Fruit fly (Drosophila melanogaster) whole organism, embryonic: ENCODE results near the gene drm.

Experiments used
- Antp ChIP-seq: fragments of 200-800 bp; sonication (Bioruptor generic); optimal IDR thresholded peaks from 3 replicates; lab custom pipeline; 2016; ENCODE audit warnings: missing biosample characterization, missing genetic modification characterization
- Blimp-1 ChIP-seq: fragments of 200-800 bp; sonication (Bioruptor generic); optimal IDR thresholded peaks from 3 replicates; lab custom pipeline; 2018; ENCODE audit warnings: missing biosample characterization, missing genetic modification characterization, mild to moderate bottlenecking, moderate library complexity, missing genetic modification reagents
- CG10979 ChIP-seq: fragments of 200-800 bp; sonication (Bioruptor generic); optimal IDR thresholded peaks from 2 replicates; lab custom pipeline; 2018; ENCODE audit warnings: missing biosample characterization, mild to moderate bottlenecking, missing genetic modification characterization, moderate library complexity
- CG11247 ChIP-seq: fragments of 200-800 bp; sonication (Bioruptor generic); IDR thresholded peaks from 2 replicates; pipeline ENCODE4 v1.3.6; 2022; ENCODE audit warnings: missing biosample characterization, missing genetic modification characterization
- CG12942 ChIP-seq: fragments of 200-800 bp; sonication (Bioruptor generic); optimal IDR thresholded peaks from 3 replicates; lab custom pipeline; 2016; ENCODE audit warnings: missing biosample characterization, missing genetic modification characterization
- CG14710 ChIP-seq: fragments of 200-800 bp; sonication (Bioruptor generic); optimal IDR thresholded peaks from 3 replicates; lab custom pipeline; 2019; ENCODE audit warnings: missing biosample characterization, mild to moderate bottlenecking, missing genetic modification characterization, moderate library complexity
- CG15696 ChIP-seq: fragments of 200-800 bp; sonication (Bioruptor generic); optimal IDR thresholded peaks from 2 replicates; lab custom pipeline; 2019; ENCODE audit warnings: missing biosample characterization, mild to moderate bottlenecking, missing genetic modification characterization, moderate library complexity
- CG16863 ChIP-seq: fragments of 200-800 bp; sonication (Bioruptor generic); optimal IDR thresholded peaks from 3 replicates; lab custom pipeline; 2016; ENCODE audit warnings: missing biosample characterization, missing genetic modification characterization
- CG17829 ChIP-seq: fragments of 200-800 bp; optimal IDR thresholded peaks from 2 replicates; lab custom pipeline; 2019; ENCODE audit warnings: missing biosample characterization, mild to moderate bottlenecking, missing genetic modification characterization, moderate library complexity
- CG17912 ChIP-seq: fragments of 200-800 bp; sonication (Bioruptor generic); optimal IDR thresholded peaks from 2 replicates; lab custom pipeline; 2018; ENCODE audit warnings: missing biosample characterization, mild to moderate bottlenecking, missing genetic modification characterization
- CG18262 ChIP-seq: fragments of 200-800 bp; optimal IDR thresholded peaks from 3 replicates; lab custom pipeline; 2019; ENCODE audit warnings: missing biosample characterization, mild to moderate bottlenecking, missing genetic modification characterization, moderate library complexity
- CG2202 ChIP-seq: fragments of 200-800 bp; sonication (Bioruptor generic); optimal IDR thresholded peaks from 2 replicates; lab custom pipeline; 2018; ENCODE audit warnings: missing biosample characterization, mild to moderate bottlenecking, missing genetic modification characterization
- CG2712 ChIP-seq: fragments of 200-800 bp; optimal IDR thresholded peaks from 3 replicates; lab custom pipeline; 2019; ENCODE audit warnings: missing biosample characterization, mild to moderate bottlenecking, missing genetic modification characterization, moderate library complexity
- CG30403 ChIP-seq: fragments of 200-800 bp; sonication (Bioruptor generic); optimal IDR thresholded peaks from 3 replicates; lab custom pipeline; 2016; ENCODE audit warnings: missing biosample characterization, missing genetic modification characterization
- CG34224 ChIP-seq: fragments of 200-800 bp; sonication (Bioruptor generic); IDR thresholded peaks from 3 replicates; pipeline ENCODE4 v1.3.6; 2022; ENCODE audit warnings: missing biosample characterization, missing genetic modification characterization; ENCODE audit not compliant: partially characterized antibody
- CG3838 ChIP-seq: fragments of 200-800 bp; sonication (Bioruptor generic); optimal IDR thresholded peaks from 3 replicates; lab custom pipeline; 2016; ENCODE audit warnings: missing biosample characterization, missing genetic modification characterization
- CG4404 ChIP-seq: fragments of 200-800 bp; sonication (Bioruptor generic); IDR thresholded peaks from 2 replicates; pipeline ENCODE4 v1.3.6; 2022; ENCODE audit warnings: missing biosample characterization, missing genetic modification characterization
- CG6689 ChIP-seq: fragments of 200-800 bp; sonication (Bioruptor generic); IDR thresholded peaks from 2 replicates; pipeline ENCODE4 v1.3.6; 2022; ENCODE audit warnings: missing biosample characterization, missing genetic modification characterization
- CG8944 ChIP-seq: fragments of 200-800 bp; sonication (Bioruptor generic); optimal IDR thresholded peaks from 3 replicates; lab custom pipeline; 2016; ENCODE audit warnings: missing biosample characterization, missing genetic modification characterization
- Camta ChIP-seq: fragments of 200-800 bp; sonication (Bioruptor generic); optimal IDR thresholded peaks from 2 replicates; lab custom pipeline; 2016; ENCODE audit warnings: missing biosample characterization, missing genetic modification characterization
- Chrac-16 ChIP-seq: fragments of 200-800 bp; sonication (Bioruptor generic); optimal IDR thresholded peaks from 3 replicates; lab custom pipeline; 2016; ENCODE audit warnings: missing biosample characterization, missing genetic modification characterization
- CrebB ChIP-seq: fragments of 200-800 bp; sonication (Bioruptor generic); optimal IDR thresholded peaks from 3 replicates; lab custom pipeline; 2018; ENCODE audit warnings: missing biosample characterization, mild to moderate bottlenecking, missing genetic modification characterization
- GATAe ChIP-seq: fragments of 200-800 bp; sonication (Bioruptor generic); conservative IDR thresholded peaks from 2 replicates; pipeline ENCODE4 v1.3.6; 2022; ENCODE audit warnings: missing biosample characterization, missing genetic modification characterization
- Gsc ChIP-seq: fragments of 200-800 bp; sonication (Bioruptor generic); IDR thresholded peaks from 2 replicates; pipeline ENCODE4 v1.3.6; 2022; ENCODE audit warnings: missing biosample characterization, missing genetic modification characterization
- H2.0 ChIP-seq: fragments of 200-800 bp; sonication (Bioruptor generic); IDR thresholded peaks from 2 replicates; pipeline ENCODE4 v1.3.6; 2022; ENCODE audit warnings: missing biosample characterization, missing genetic modification characterization
- HLH4C ChIP-seq: fragments of 200-800 bp; sonication (Bioruptor generic); IDR thresholded peaks from 3 replicates; pipeline ENCODE4 v1.3.6; 2022; ENCODE audit warnings: missing biosample characterization, missing genetic modification characterization; ENCODE audit not compliant: partially characterized antibody
- Hsf ChIP-seq: fragments of 200-800 bp; sonication (Bioruptor generic); optimal IDR thresholded peaks from 3 replicates; lab custom pipeline; 2016; ENCODE audit warnings: missing biosample characterization, missing genetic modification characterization
- Meics ChIP-seq: fragments of 200-800 bp; sonication (Bioruptor generic); optimal IDR thresholded peaks from 2 replicates; lab custom pipeline; 2017; ENCODE audit warnings: missing biosample characterization, mild to moderate bottlenecking, missing genetic modification characterization
- Nf-YB ChIP-seq: fragments of 200-800 bp; sonication (Bioruptor generic); optimal IDR thresholded peaks from 3 replicates; lab custom pipeline; 2019; ENCODE audit warnings: missing biosample characterization, mild to moderate bottlenecking, missing genetic modification characterization, moderate library complexity
- PHDP ChIP-seq: fragments of 200-800 bp; sonication (Bioruptor generic); optimal IDR thresholded peaks from 3 replicates; lab custom pipeline; 2018; ENCODE audit warnings: missing biosample characterization, mild to moderate bottlenecking, missing genetic modification characterization, moderate library complexity
- Six4 ChIP-seq: fragments of 200-800 bp; sonication (Bioruptor generic); optimal IDR thresholded peaks from 2 replicates; lab custom pipeline; 2016; ENCODE audit warnings: missing biosample characterization, missing genetic modification characterization
- Sry-β ChIP-seq: fragments of 200-800 bp; sonication (Bioruptor generic); optimal IDR thresholded peaks from 2 replicates; lab custom pipeline; 2018; ENCODE audit warnings: missing biosample characterization, mild to moderate bottlenecking, missing genetic modification characterization, moderate library complexity
- Ssrp ChIP-seq: fragments of 200-800 bp; sonication (Bioruptor generic); optimal IDR thresholded peaks from 2 replicates; lab custom pipeline; 2018; ENCODE audit warnings: missing biosample characterization, mild to moderate bottlenecking, missing genetic modification characterization, moderate library complexity
- Xbp1 ChIP-seq: fragments of 200-800 bp; sonication (Bioruptor generic); optimal IDR thresholded peaks from 3 replicates; lab custom pipeline; 2016; ENCODE audit warnings: missing biosample characterization, mild to moderate bottlenecking, missing genetic modification characterization
- cad ChIP-seq: fragments of >200 bp; optimal IDR thresholded peaks from 2 replicates; lab custom pipeline; 2017; ENCODE audit warnings: missing biosample characterization, missing genetic modification characterization
- ci ChIP-seq: fragments of 200-800 bp; sonication (Bioruptor generic); IDR thresholded peaks from 3 replicates; pipeline ENCODE4 v1.3.6; 2022; ENCODE audit warnings: missing biosample characterization, missing genetic modification characterization
- corto ChIP-seq: fragments of 200-800 bp; sonication (Bioruptor generic); optimal IDR thresholded peaks from 2 replicates; lab custom pipeline; 2016; ENCODE audit warnings: missing biosample characterization, mild to moderate bottlenecking, missing genetic modification characterization, moderate library complexity
- da ChIP-seq: fragments of 200-800 bp; sonication (Bioruptor generic); optimal IDR thresholded peaks from 2 replicates; lab custom pipeline; 2016; ENCODE audit warnings: missing biosample characterization, missing genetic modification characterization
- gcm ChIP-seq: fragments of 200-800 bp; sonication (Bioruptor generic); optimal IDR thresholded peaks from 2 replicates; lab custom pipeline; 2019; ENCODE audit warnings: missing biosample characterization, mild to moderate bottlenecking, missing genetic modification characterization, moderate library complexity
- gcm2 ChIP-seq: fragments of 200-800 bp; sonication (Bioruptor generic); optimal IDR thresholded peaks from 2 replicates; lab custom pipeline; 2016; ENCODE audit warnings: missing biosample characterization, missing genetic modification characterization
- gsb-n ChIP-seq: fragments of 200-800 bp; sonication (Bioruptor generic); optimal IDR thresholded peaks from 3 replicates; lab custom pipeline; 2018; ENCODE audit warnings: missing biosample characterization, mild to moderate bottlenecking, missing genetic modification characterization
- hbn ChIP-seq: fragments of 200-800 bp; sonication (Bioruptor generic); IDR thresholded peaks from 2 replicates; pipeline ENCODE4 v1.3.6; 2022; ENCODE audit warnings: missing biosample characterization, missing genetic modification characterization; ENCODE audit not compliant: partially characterized antibody
- lab ChIP-seq: fragments of 200-800 bp; sonication (Bioruptor generic); optimal IDR thresholded peaks from 3 replicates; lab custom pipeline; 2017; ENCODE audit warnings: missing biosample characterization, missing genetic modification characterization, mild to moderate bottlenecking, moderate library complexity, missing genetic modification reagents
- lov ChIP-seq, 2 experiments: fragments of 200-800 bp in 1 of 2; fragments of >200 bp in 1 of 2; sonication (Bioruptor generic) in 1 of 2; IDR thresholded peaks in 1 of 2; optimal IDR thresholded peaks in 1 of 2; 2 replicates in 1 of 2; 3 replicates in 1 of 2; pipeline versions ENCODE4 v1.3.6 to Lab custom; 2017 to 2022; ENCODE audit warnings: missing biosample characterization in 1 of 2, missing genetic modification characterization in 1 of 2
- psq ChIP-seq: fragments of 200-800 bp; sonication (Bioruptor generic); optimal IDR thresholded peaks from 2 replicates; lab custom pipeline; 2017; ENCODE audit warnings: missing biosample characterization, missing genetic modification characterization
- ro ChIP-seq: fragments of 200-800 bp; sonication (Bioruptor generic); IDR thresholded peaks from 2 replicates; pipeline ENCODE4 v1.3.6; 2022; ENCODE audit warnings: missing biosample characterization, missing genetic modification characterization
- sim ChIP-seq: fragments of 200-800 bp; sonication (Bioruptor generic); IDR thresholded peaks from 2 replicates; pipeline ENCODE4 v1.3.6; 2022; ENCODE audit warnings: missing biosample characterization, missing genetic modification characterization
- ttk ChIP-seq: fragments of 200-800 bp; sonication (Bioruptor generic); IDR thresholded peaks from 2 replicates; pipeline ENCODE4 v2.1.2; 2022; ENCODE audit warnings: missing biosample characterization, missing genetic modification characterization
- twi ChIP-seq: fragments of 200-800 bp; optimal IDR thresholded peaks from 2 replicates; lab custom pipeline; 2019; ENCODE audit warnings: missing biosample characterization, mild to moderate bottlenecking, missing genetic modification characterization, moderate library complexity
- unpg ChIP-seq: fragments of 200-800 bp; sonication (Bioruptor generic); optimal IDR thresholded peaks from 3 replicates; lab custom pipeline; 2018; ENCODE audit warnings: missing biosample characterization, mild to moderate bottlenecking, missing genetic modification characterization, moderate library complexity
- yki ChIP-seq: fragments of >200 bp; optimal IDR thresholded peaks from 3 replicates; lab custom pipeline; 2018

The drm gene

DNA sequence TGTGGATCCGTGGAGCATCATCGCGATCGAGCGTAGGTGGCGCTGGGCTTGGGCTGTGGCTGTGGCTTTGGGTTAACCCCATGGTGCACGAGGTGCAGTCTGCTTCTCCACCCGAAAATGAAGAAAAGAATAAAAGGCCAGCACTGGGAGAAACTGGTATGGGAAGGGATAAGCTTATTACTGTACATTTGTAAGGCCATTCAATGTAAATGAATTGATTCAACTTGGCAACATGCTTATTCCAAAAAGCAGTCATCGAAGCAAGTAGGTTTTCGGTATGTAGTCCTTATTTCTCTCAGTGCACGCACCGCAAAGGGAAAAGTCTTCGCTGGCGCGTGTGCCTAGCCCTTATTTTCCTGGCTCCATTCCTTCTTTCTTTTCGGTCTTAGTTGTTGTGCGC is 27.5 kb downstream of the drm start (continued):
- no peak for TF ChIP-seq CG17912 (GFP tag; lab: Kevin White, UChicago)
- no peak for TF ChIP-seq da (GFP tag; lab: Kevin White, UChicago)
- TF ChIP-seq CG6689: peak; percentile 46; the same call in 1 of the 2 replicates
- peak; percentile 75 for TF ChIP-seq CG2712
- peak; percentile 63 for TF ChIP-seq CG17829 (tag; lab: Kevin White, UChicago)
- TF ChIP-seq Xbp1 (GFP tag; lab: Kevin White, UChicago): peak; percentile 32
- no peak for TF ChIP-seq H2.0 (GFP tag; lab: Robert Waterston, UW)
- peak; percentile 41 for TF ChIP-seq gsb-n
- TF ChIP-seq CG12942 (GFP tag; lab: Kevin White, UChicago): no peak
- peak; percentile 44 for TF ChIP-seq Antp
- no peak for TF ChIP-seq HLH4C
- peak; percentile 47; the same call in 1 of the 2 replicates for TF ChIP-seq CG4404
- TF ChIP-seq Chrac-16 (GFP tag; lab: Kevin White, UChicago): peak; percentile 43
- TF ChIP-seq Gsc (GFP tag; lab: Robert Waterston, UW): 0 out of 2 replicates have a peak, but pooled peaks have one; percentile 14
- no peak for TF ChIP-seq Meics (GFP tag; lab: Kevin White, UChicago)
- TF ChIP-seq ttk: 0 out of 2 replicates have a peak, but pooled peaks have one; percentile 28
- peak; percentile 25 for TF ChIP-seq twi
- TF ChIP-seq CG18262 (tag; lab: Kevin White, UChicago): peak; percentile 65
- peak; percentile 33 for TF ChIP-seq Ssrp (tag; lab: Kevin White, UChicago)
- TF ChIP-seq CrebB (tag; lab: Kevin White, UChicago): no peak
- TF ChIP-seq CG3838 (GFP tag; lab: Kevin White, UChicago): no peak
- TF ChIP-seq corto (GFP tag; lab: Kevin White, UChicago): no peak
- no peak for TF ChIP-seq ci
- TF ChIP-seq Sry-β (GFP tag; lab: Kevin White, UChicago): no peak
- no peak for TF ChIP-seq lab (GFP tag; lab: Kevin White, UChicago)
- no peak for TF ChIP-seq yki
- TF ChIP-seq Six4 (GFP tag; lab: Kevin White, UChicago): peak; percentile 14
- peak; percentile 51 for TF ChIP-seq CG2202 (tag; lab: Kevin White, UChicago)
- no peak for TF ChIP-seq ro (GFP tag; lab: Robert Waterston, UW)
- peak; percentile 49 for TF ChIP-seq CG15696
- TF ChIP-seq unpg (GFP tag; lab: Kevin White, UChicago): peak; percentile 47
- no peak for TF ChIP-seq hbn (GFP tag; lab: Robert Waterston, UW)
- no peak for TF ChIP-seq Hsf (GFP tag; lab: Kevin White, UChicago)
- TF ChIP-seq CG16863 (GFP tag; lab: Kevin White, UChicago): peak; percentile 17
- TF ChIP-seq sim: peak; percentile 64
- no peak for TF ChIP-seq gcm2
- no peak for TF ChIP-seq cad (GFP tag; lab: Kevin White, UChicago)
- peak; percentile 71 for TF ChIP-seq CG10979 (tag; lab: Kevin White, UChicago)
- TF ChIP-seq CG30403 (GFP tag; lab: Kevin White, UChicago): peak; percentile 26
- TF ChIP-seq gcm (GFP tag; lab: Kevin White, UChicago): peak; percentile 22
- no peak for TF ChIP-seq GATAe (GFP tag; lab: Robert Waterston, UW)
- peak; percentile 7 for TF ChIP-seq CG8944 (GFP tag; lab: Kevin White, UChicago)
- TF ChIP-seq lov (optimal IDR thresholded peaks at IDR 0.05; lab: Kevin White, UChicago): no peak
- TF ChIP-seq lov (GFP tag; IDR thresholded peaks at IDR 0.05; lab: Robert Waterston, UW): peak; percentile 69; the same call in 1 of the 3 replicates
- TF ChIP-seq CG34224: no peak
- TF ChIP-seq CG14710 (tag; lab: Kevin White, UChicago): peak; percentile 62
- no peak for TF ChIP-seq Camta (GFP tag; lab: Kevin White, UChicago)
- TF ChIP-seq psq (GFP tag; lab: Kevin White, UChicago): no peak
- TF ChIP-seq Nf-YB (GFP tag; lab: Kevin White, UChicago): no peak
- TF ChIP-seq PHDP (tag; lab: Kevin White, UChicago): no peak
- peak; percentile 52 for TF ChIP-seq Blimp-1 (GFP tag; lab: Kevin White, UChicago)
- no peak for TF ChIP-seq CG11247
